Fruit fly (Drosophila melanogaster) Kc167 (cell line): Measurements from ENCODE around the gene CG9098.

Source experiments
- Myc ChIP-seq: fragments of >200 bp; optimal IDR thresholded peaks from 2 replicates; lab custom pipeline; 2017; ENCODE audit warnings: missing external identifiers
- Sin3A ChIP-seq: fragments of >200 bp; optimal IDR thresholded peaks from 2 replicates; lab custom pipeline; 2018; ENCODE audit warnings: missing external identifiers
- h ChIP-seq: fragments of >200 bp; optimal IDR thresholded peaks from 3 replicates; lab custom pipeline; 2018; ENCODE audit warnings: missing external identifiers
- insv ChIP-seq: fragments of >200 bp; optimal IDR thresholded peaks from 3 replicates; lab custom pipeline; 2018; ENCODE audit warnings: missing external identifiers
- psq ChIP-seq: fragments of >200 bp; optimal IDR thresholded peaks from 2 replicates; lab custom pipeline; 2017; ENCODE audit warnings: missing external identifiers
- ttk ChIP-seq: sonication (Bioruptor generic); optimal IDR thresholded peaks from 2 replicates; lab custom pipeline; 2017; ENCODE audit warnings: missing external identifiers

Gene CG9098

DNA sequence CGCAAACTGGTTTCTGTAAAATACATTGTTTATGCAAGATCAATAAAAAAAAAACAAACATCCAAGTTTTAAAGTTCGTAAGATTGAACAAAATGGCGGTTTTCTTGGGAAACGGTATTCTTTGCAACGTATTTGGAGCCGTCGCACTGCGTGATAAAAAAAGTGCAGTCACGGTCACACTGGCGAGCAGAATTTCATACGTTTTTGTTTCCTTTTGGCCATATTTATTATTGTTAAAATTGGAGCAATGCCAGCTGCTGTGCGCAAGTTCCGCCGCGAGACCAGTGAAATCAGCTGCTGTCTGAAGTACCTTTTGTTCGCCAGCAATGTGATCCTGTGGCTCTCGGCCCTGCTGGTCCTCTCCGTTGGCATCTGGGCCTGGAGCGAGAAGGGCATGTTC is 12.1 kb downstream of the CG9098 start, which contains the start of gene Tsp26A:
TSS of gene Tsp26A (plus strand) at position 164 of the 400 bp plus-strand sequence.
- TF ChIP-seq ttk (lab: Kevin White, UChicago): no peak
- TF ChIP-seq psq: no peak
- no peak for TF ChIP-seq h (lab: Kevin White, UChicago)
- no peak for TF ChIP-seq Myc (lab: Kevin White, UChicago)
- TF ChIP-seq Sin3A (lab: Kevin White, UChicago): no peak
- no peak for TF ChIP-seq insv (lab: Kevin White, UChicago)

DNA sequence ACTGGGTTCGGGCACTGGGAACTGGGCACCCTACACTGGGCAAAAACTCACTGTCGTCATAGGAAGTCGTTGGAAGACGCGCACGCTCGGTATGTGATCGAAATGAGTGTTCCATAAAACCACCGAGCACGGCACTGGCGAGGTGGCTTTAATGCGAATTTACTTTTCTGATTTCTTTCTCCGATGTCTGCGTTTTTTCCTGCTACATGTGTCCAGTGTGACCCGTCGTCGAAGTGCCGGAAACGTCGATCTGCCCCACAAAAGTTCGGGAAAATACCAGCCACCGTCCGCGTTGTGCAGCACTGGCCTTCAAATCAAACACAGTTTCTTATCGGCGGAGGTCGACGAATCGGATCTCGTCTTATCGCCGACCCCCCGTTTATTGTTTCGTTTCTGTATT is 12.9 kb downstream of the CG9098 start, which contains the start of gene Kdm5:
TSS of gene Kdm5 (minus strand) at position 255 of the 400 bp plus-strand sequence.
- TF ChIP-seq Sin3A (lab: Kevin White, UChicago) (no peak), psq (no peak), insv (lab: Kevin White, UChicago) (no peak), ttk (lab: Kevin White, UChicago) (no peak), Myc (lab: Kevin White, UChicago) (no peak), h (lab: Kevin White, UChicago) (no peak)

DNA sequence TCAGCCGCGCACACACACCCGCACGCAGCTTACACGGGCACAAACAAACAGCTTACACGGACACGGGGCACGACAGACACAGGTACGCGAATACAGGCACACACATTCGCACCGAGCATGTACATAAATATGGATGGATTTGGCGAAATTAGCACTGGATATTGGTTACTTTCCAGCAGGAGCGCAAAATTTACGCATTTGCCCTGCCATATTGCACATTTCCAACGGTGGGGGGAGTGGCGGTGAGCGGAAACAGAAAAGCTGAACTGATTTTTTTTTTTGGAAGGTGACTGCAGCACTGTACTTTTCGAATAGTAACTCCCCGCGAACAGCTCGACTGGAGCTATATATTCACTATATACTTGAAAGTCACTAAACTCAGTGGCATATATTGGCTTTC is 13.8 kb downstream of the CG9098 start:
- TF ChIP-seq insv (lab: Kevin White, UChicago) (no peak), ttk (lab: Kevin White, UChicago) (no peak), Sin3A (lab: Kevin White, UChicago) (no peak), psq (no peak), h (lab: Kevin White, UChicago) (no peak), Myc (lab: Kevin White, UChicago) (no peak)

DNA sequence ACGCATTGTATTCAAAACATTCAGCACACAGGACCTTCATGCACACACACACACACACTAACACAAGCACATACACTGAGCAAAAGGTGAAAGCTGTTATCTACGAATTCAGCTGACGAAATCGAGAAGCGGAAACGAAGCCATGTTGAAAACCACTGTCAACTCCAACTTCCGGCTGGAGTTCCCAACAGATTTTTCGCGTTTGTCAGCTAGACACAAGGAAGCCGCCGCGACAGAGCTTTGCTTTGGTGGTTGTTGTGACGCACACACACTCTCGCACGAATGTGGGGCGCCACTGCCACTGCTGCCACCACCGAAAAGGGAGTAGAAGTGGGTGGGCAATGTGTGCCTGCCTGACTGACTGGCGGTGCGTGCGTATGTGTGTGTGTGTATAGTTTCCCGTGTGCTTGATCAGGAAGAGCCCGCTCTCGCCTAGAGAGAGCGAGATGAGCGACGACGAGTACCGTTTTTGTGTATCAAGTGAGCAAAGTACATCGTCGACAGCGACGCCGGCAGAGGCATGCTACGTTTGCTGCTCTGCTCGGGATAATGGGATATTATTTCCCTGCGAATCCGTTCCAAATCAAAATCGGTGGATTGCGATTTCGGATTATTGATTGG is 14.4 kb downstream of the CG9098 start:
- TF ChIP-seq h (lab: Kevin White, UChicago): no peak
- TF ChIP-seq Sin3A (lab: Kevin White, UChicago): no peak
- no peak for TF ChIP-seq insv (lab: Kevin White, UChicago)

DNA sequence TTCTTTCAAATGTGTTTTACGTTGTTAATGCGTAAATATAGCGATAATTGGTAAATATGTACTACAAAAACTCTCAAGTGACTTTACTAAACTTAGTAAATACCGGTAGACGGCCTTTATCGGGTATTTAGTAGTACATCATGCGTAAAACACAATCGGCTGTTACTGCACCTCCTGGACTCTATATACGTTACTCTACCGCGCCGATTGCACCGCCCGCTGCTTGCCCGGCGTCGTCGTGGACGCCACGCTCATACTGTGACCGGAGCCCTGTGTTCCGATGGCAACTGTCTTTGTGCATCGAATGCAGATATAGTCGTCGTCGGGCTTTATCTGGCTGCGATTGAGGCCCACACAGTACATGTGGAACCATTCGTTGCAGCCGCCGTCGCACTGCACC is 21.7 kb downstream of the CG9098 start:
- TF ChIP-seq h (lab: Kevin White, UChicago): no peak
- TF ChIP-seq ttk (lab: Kevin White, UChicago): no peak

DNA sequence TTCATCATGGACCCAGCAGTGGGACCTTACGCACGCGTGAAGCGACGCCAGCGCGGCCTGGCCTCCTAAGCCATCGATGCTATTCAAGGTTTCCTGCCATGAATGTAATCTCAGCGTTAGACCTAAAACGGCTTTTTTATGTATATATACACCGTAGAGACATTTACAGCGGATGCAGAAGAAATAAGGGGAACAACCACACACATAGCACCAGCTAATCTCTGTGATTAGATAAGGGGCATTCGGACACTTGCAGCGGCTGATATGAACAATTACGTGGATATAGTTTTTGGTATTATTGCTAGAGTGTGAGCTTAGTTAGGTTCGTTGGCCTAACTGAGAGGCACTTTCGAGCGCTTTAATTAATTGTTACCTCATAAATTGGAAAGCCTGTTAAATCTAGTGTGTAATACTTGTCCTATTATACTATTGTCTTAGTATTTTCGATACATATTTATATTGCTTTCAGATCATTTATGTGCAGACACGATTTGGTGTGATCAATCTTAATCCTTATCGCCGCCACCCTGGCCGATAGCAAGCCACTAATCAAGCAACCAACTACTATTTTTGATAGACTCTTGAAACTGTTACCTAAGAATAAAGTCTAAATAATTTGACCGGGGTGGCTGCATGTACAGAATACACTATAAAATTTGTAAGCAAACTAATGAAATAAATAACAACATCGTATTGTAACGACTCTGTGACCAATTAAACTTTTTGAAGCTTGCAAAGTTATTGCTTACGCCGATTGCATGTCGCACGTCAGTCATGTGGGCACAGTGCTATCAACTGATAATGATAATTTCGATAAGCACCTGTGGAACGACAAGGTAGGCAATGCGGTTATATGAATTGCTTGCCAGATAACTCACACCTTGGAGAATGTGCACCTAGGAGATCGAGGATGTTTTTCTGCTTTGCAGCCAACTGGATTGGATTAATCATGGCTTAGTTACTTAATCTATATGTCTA is 23.7 kb downstream of the CG9098 start:
- TF ChIP-seq Myc (lab: Kevin White, UChicago) (no peak), insv (lab: Kevin White, UChicago) (no peak), Sin3A (lab: Kevin White, UChicago) (no peak), h (lab: Kevin White, UChicago) (no peak), psq (no peak), ttk (lab: Kevin White, UChicago) (no peak)

DNA sequence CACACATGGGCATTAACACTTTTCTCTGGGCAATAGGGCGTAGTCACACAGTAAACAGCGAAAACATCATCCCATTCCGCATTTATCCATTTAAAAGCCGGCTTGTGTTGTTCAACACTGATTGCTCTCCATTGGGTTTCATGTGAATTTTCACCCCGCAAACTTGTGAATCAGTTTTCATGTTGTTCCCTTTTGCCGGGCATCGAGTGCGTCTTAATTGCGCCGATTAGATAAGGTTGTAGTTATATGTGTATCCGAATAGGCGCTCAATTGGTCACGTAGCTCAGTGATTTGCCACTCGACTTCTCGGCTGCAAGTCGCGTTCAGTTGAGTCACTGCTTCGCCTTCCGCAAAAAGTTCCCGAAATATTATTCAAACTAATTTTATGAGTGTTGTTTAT is 25.2 kb downstream of the CG9098 start:
- TF ChIP-seq h (lab: Kevin White, UChicago): no peak
- no peak for TF ChIP-seq insv (lab: Kevin White, UChicago)
- TF ChIP-seq Myc (lab: Kevin White, UChicago): no peak
- TF ChIP-seq ttk (lab: Kevin White, UChicago): no peak
- no peak for TF ChIP-seq psq
- TF ChIP-seq Sin3A (lab: Kevin White, UChicago): no peak

DNA sequence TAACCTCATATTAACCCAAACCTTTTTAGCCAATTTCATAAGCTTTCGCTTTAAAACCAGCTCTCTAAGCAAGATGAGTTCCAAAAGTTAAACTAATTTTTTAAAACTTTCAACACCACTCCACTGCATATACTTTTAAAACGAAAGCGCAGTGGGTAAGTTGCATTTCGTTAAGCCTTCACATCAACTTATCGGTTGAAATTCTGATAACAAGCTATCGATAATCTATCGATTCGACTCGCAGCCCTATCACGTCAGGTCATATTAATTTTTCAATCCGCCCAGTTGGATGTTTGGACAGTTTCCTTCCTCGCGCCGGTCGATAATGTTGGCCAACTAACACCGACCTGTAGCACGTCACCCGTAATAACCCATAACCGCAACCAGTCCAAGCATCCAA is 26.0 kb downstream of the CG9098 start, which contains the start of gene ifc:
TSS of gene ifc (plus strand) at position 255 of the 400 bp plus-strand sequence.
- TF ChIP-seq ttk (lab: Kevin White, UChicago): no peak
- no peak for TF ChIP-seq Myc (lab: Kevin White, UChicago)
- no peak for TF ChIP-seq psq
- no peak for TF ChIP-seq h (lab: Kevin White, UChicago)
- TF ChIP-seq Sin3A (lab: Kevin White, UChicago): no peak
- TF ChIP-seq insv (lab: Kevin White, UChicago): no peak

DNA sequence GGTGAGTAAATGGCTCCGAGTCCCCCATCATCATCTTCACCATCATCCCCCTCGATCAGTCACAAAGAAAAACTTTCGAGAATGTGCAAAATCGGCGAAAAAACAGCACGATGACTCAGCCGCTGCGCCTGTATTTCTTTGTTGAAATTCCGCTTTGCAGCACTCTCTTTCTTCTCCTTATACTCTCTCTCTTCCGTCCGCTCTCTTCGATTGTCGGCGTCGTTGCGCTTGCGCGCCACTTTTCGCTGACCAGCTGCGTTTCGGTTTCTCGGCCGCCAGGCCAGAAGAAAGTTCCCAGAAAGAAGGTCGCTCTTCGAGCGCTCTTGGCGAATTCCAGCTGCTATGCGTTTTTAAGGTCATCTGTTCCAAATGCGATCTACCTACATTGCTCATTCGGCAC is 28.9 kb downstream of the CG9098 start:
- TF ChIP-seq insv (lab: Kevin White, UChicago): no peak
- TF ChIP-seq h (lab: Kevin White, UChicago): no peak
- TF ChIP-seq psq: no peak
- no peak for TF ChIP-seq Myc (lab: Kevin White, UChicago)
- no peak for TF ChIP-seq Sin3A (lab: Kevin White, UChicago)
- no peak for TF ChIP-seq ttk (lab: Kevin White, UChicago)

DNA sequence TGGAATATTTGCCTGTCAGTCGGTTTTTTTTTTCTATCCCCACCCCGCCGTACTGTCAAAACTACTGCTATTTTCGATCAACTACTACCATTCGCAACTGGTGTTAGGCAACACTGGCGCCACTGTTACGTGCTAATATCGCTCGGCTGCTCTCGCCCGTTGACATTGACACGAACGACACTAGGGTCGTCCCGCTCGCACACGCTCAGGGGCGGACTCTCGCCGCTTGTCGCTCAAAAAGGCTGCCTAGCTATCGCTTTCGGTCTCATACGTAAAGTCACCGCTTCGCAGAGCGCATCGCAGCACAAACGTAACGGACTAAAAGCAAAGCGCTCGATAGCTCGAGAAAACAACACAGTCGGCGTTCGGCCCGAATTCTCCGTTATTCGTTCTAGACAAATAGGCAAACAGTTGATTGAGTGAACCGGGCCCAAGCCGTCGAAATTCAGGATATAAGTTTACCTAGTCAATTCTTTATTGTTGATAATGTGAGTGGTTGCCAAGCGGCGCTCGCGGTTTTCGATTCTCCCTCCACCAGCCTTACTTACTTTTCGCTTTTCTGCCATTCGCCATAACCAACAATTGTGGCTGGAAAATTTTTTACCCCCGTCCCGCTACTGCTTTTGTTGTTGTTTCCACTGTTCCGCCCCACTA is 29.7 kb downstream of the CG9098 start:
- no peak for TF ChIP-seq Sin3A (lab: Kevin White, UChicago)
- no peak for TF ChIP-seq Myc (lab: Kevin White, UChicago)
- no peak for TF ChIP-seq ttk (lab: Kevin White, UChicago)
- no peak for TF ChIP-seq insv (lab: Kevin White, UChicago)
- TF ChIP-seq psq: no peak
